Worm (Caenorhabditis elegans): ENCODE results near the gene C02E7.6.

- TF ChIP-seq nhr-12 (tag; optimal IDR thresholded peaks at IDR 0.05) (no peak), lin-13 (tag; optimal IDR thresholded peaks at IDR 0.05) (no peak), ztf-11 (tag; optimal IDR thresholded peaks at IDR 0.05) (no peak), nhr-76 (tag; optimal IDR thresholded peaks at IDR 0.05) (no peak), pha-4 (tag; optimal IDR thresholded peaks at IDR 0.05) (no peak), snpc-4 (tag; optimal IDR thresholded peaks at IDR 0.05) (no peak), M03D4.4 (tag; optimal IDR thresholded peaks at IDR 0.05) (no peak), unc-62 (GFP tag; optimal IDR thresholded peaks at IDR 0.05) (no peak), lsy-2 (tag; optimal IDR thresholded peaks at IDR 0.05) (no peak), elt-1 (tag; optimal IDR thresholded peaks at IDR 0.05; ENCODE audit: borderline replicate concordance, insufficient read depth) (no peak), ceh-39 (tag; optimal IDR thresholded peaks at IDR 0.05) (no peak), mls-2 (tag; optimal IDR thresholded peaks at IDR 0.05) (no peak), nhr-237 (tag; optimal IDR thresholded peaks at IDR 0.05) (no peak), nhr-28 (tag; optimal IDR thresholded peaks at IDR 0.05) (no peak)
Measured at ce11 chrV:4881377-4881776, 37.6 kb upstream of the C02E7.6 start, which contains the start of gene str-32.
